Fruit fly (Drosophila melanogaster) ovary, adult (tissue): ENCODE data around the gene laf.

ENCODE experiments used
- CG17801 ChIP-seq: fragments of 200-800 bp; optimal IDR thresholded peaks from 2 replicates; lab custom pipeline; 2019; ENCODE audit warnings: missing biosample characterization, mild to moderate bottlenecking, missing genetic modification characterization, moderate library complexity; ENCODE audit not compliant: partially characterized antibody

Gene laf

dm6 chr3R:4886086-4886812 is 7.9 kb upstream of the laf start:
- TF ChIP-seq CG17801 (GFP tag; lab: Kevin White, UChicago) = no peak

- TF ChIP-seq CG17801 (GFP tag; lab: Kevin White, UChicago) = no peak
These were observed 5.5 kb upstream of the laf start for dm6 chr3R:4883864-4884263.

dm6 chr3R:4883186-4883746 is 4.9 kb upstream of the laf start:
- no peak for TF ChIP-seq CG17801 (GFP tag; lab: Kevin White, UChicago)

dm6 chr3R:4873756-4874155 is 4.6 kb downstream of the laf start:
- TF ChIP-seq CG17801 (GFP tag; lab: Kevin White, UChicago) = no peak

- no peak for TF ChIP-seq CG17801 (GFP tag; lab: Kevin White, UChicago)
These were observed 9.6 kb downstream of the laf start for dm6 chr3R:4868663-4869225.

- no peak for TF ChIP-seq CG17801 (GFP tag; lab: Kevin White, UChicago)
These were observed 11.4 kb downstream of the laf start for dm6 chr3R:4866916-4867315.

dm6 chr3R:4866073-4866472 is 12.3 kb downstream of the laf start:
- no peak for TF ChIP-seq CG17801 (GFP tag; lab: Kevin White, UChicago)

dm6 chr3R:4864901-4865601 is 13.3 kb downstream of the laf start:
- no peak for TF ChIP-seq CG17801 (GFP tag; lab: Kevin White, UChicago)

- TF ChIP-seq CG17801 (GFP tag; lab: Kevin White, UChicago) = no peak
These were observed 14.5 kb downstream of the laf start for dm6 chr3R:4863825-4864224.

- no peak for TF ChIP-seq CG17801 (GFP tag; lab: Kevin White, UChicago)
These were observed 17.2 kb downstream of the laf start for dm6 chr3R:4861144-4861543.

- TF ChIP-seq CG17801 (GFP tag; lab: Kevin White, UChicago) = no peak
These were observed 19.6 kb downstream of the laf start for dm6 chr3R:4858508-4859275.

dm6 chr3R:4858018-4858417 is 20.3 kb downstream of the laf start:
- TF ChIP-seq CG17801 (GFP tag; lab: Kevin White, UChicago) = no peak

dm6 chr3R:4855711-4856110 is 22.6 kb downstream of the laf start:
- TF ChIP-seq CG17801 (GFP tag; lab: Kevin White, UChicago) = no peak

- TF ChIP-seq CG17801 (GFP tag; lab: Kevin White, UChicago) = no peak
These were observed 24.1 kb downstream of the laf start for dm6 chr3R:4854216-4854615.

- TF ChIP-seq CG17801 (GFP tag; lab: Kevin White, UChicago) = no peak
These were observed 24.8 kb downstream of the laf start for dm6 chr3R:4853504-4853903.
